Fruit fly (Drosophila melanogaster): Measurements from ENCODE around the gene kirre.
A peak's percentile ranks its signal among the peaks of the same experiment; 100 is the strongest.

The kirre gene

DNA sequence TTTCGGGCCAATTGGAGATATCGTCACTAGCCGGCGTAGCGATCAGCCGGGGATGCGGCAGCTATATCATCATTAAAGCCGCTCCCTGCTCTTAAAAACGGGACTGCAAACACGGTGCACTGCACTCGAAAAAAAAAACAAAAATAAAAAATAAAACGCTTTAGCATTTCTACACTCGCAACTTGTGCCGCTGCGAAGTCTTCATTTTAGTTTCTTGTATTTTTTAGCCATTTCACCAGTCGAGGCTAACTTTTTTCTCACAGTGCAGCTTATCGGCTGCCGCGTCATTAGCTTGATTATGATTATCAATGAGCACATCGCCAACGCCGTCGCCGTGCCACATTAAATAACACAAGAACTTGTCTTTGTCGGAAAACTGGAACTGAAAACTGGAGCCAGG is 345.7 kb downstream of the kirre start (continued):
- TF ChIP-seq eg (GFP tag; IDR thresholded peaks at IDR 0.05), result peak; percentile 53; the same call in 2 of the 3 replicates
- TF ChIP-seq Hr39 (GFP tag; optimal IDR thresholded peaks at IDR 0.05), result peak; percentile 78
- TF ChIP-seq Sox14 (GFP tag; optimal IDR thresholded peaks at IDR 0.05), result peak; percentile 66
- TF ChIP-seq CG32006 (GFP tag; optimal IDR thresholded peaks at IDR 0.05), result peak; percentile 46
- peak; percentile 51 for TF ChIP-seq CG8632 (GFP tag; optimal IDR thresholded peaks at IDR 0.05)
- TF ChIP-seq CG11294 (GFP tag; IDR thresholded peaks at IDR 0.05), result 0 out of 2 replicates have a peak, but pooled peaks have one; percentile 29
- TF ChIP-seq Blimp-1 (GFP tag; optimal IDR thresholded peaks at IDR 0.05), result no peak
- peak; percentile 58 for TF ChIP-seq achi (GFP tag; optimal IDR thresholded peaks at IDR 0.05)

DNA sequence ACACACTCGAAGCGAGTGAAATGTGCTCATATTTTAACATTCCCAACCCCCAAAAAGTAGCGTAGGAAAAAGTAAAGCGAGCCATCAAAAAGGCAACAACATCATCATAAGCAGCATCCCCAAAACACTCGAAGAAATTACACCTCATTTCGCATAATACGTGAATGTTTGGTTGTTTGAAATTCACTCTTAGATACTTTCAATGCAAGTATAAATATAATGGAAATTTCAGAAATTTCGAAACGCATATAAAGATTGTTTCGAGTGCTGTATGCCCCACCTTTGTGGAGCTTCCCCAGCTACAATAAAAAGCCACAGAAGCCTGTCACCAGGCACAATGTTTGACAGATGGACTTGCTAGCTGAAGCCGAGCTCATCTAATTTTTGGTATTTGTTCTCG is 346.9 kb downstream of the kirre start:
- no peak for TF ChIP-seq Smox (GFP tag; optimal IDR thresholded peaks at IDR 0.05)
- TF ChIP-seq CG6792 (GFP tag; optimal IDR thresholded peaks at IDR 0.05), result no peak
- TF ChIP-seq Eip93F (GFP tag; optimal IDR thresholded peaks at IDR 0.05), result no peak
- peak; percentile 75 for TF ChIP-seq Eip78C (GFP tag)
- TF ChIP-seq ss (GFP tag; optimal IDR thresholded peaks at IDR 0.05), result peak in 1 of 2 experiments; percentile 8
- TF ChIP-seq CG1621 (tag; optimal IDR thresholded peaks at IDR 0.05), result no peak
- no peak for TF ChIP-seq CG11762 (GFP tag; optimal IDR thresholded peaks at IDR 0.05; ENCODE audit: insufficient read depth)
- peak; percentile 56 for TF ChIP-seq svp (GFP tag)

DNA sequence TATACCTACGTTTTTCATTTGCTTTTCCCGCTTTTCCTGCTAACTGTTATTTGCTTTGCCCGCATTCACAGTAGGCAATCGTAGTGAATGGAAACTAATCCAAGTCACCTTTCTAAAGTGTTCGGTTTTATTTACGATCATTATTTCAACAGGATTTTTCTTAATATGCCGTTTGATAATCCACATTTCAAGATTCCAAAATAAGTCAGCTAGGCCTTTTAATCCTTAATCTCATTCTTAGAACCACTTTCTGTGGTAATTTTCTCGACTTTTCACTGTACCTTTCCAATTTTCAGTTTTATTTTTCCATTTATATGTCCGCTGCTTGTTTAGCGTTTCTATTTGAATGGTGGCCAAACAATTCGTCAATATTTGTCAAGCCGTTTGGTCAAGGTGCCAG is 350.7 kb downstream of the kirre start:
- TF ChIP-seq CG1621 (tag; optimal IDR thresholded peaks at IDR 0.05) (no peak), Eip78C (GFP tag) (peak; percentile 7)

DNA sequence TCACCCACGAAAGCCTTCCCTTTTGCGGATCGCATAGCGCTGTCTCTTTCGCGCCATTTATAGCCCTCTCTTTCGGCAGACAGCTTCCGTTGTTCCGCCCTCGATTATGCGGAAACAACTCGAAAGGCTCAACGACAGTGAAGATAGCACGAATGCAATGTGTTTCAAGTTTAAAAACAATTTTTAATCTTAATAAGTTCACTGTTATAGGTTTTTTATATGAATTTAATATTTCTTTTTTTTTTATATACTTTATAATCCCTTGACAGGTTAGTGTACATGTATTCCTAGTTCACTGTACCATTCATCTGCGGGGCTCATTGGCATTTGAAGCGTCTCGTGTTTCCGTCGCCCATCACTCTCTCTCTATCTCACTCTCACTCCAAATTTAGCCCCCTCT is 356.1 kb downstream of the kirre start:
- TF ChIP-seq CG10669 (GFP tag; optimal IDR thresholded peaks at IDR 0.05), result no peak
- TF ChIP-seq acj6 (GFP tag; optimal IDR thresholded peaks at IDR 0.05), result no peak
- peak; percentile 50 for TF ChIP-seq Eip78C (GFP tag)
- TF ChIP-seq CG6163 (GFP tag; IDR thresholded peaks at IDR 0.05), result 0 out of 3 replicates have a peak, but pooled peaks have one; percentile 33

DNA sequence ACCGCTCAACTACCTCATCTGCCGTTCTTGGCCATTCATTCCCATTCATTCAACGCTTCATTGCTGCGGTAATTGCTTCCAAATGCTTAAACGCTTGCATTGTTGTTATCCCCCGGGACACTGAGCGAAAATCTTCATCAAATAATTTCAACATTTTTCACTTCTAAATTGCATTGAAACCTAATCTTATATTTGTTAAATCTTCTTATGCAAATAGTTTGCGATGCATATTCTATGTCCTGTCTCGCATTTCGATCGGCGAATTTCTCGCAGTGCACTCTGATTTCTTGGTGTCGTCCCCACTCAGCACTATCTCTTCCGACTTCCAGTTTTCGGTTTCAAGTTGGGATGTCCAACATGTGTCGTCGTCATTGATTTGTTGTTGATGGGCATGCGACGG is 356.8 kb downstream of the kirre start:
- TF ChIP-seq fd59A (GFP tag; optimal IDR thresholded peaks at IDR 0.05) (peak; percentile 83), Sox14 (GFP tag; optimal IDR thresholded peaks at IDR 0.05) (peak; percentile 90), Hr4 (GFP tag; optimal IDR thresholded peaks at IDR 0.05) (peak; percentile 62), CG6792 (GFP tag; optimal IDR thresholded peaks at IDR 0.05) (peak; percentile 90), dac (GFP tag; optimal IDR thresholded peaks at IDR 0.05) (peak; percentile 66), CG11902 (GFP tag; optimal IDR thresholded peaks at IDR 0.05) (peak; percentile 88), CG15336 (GFP tag; IDR thresholded peaks at IDR 0.05) (peak; percentile 69), CG32006 (GFP tag; optimal IDR thresholded peaks at IDR 0.05) (peak; percentile 80), ss (GFP tag; optimal IDR thresholded peaks at IDR 0.05) (peak; percentile 81 to 88), lz (GFP tag; optimal IDR thresholded peaks at IDR 0.05) (peak; percentile 87), Met (GFP tag; optimal IDR thresholded peaks at IDR 0.05) (peak; percentile 89), CG8632 (GFP tag; optimal IDR thresholded peaks at IDR 0.05) (peak; percentile 81), CG6163 (GFP tag; IDR thresholded peaks at IDR 0.05) (peak; percentile 89), svp (GFP tag) (peak; percentile 91), Blimp-1 (GFP tag; optimal IDR thresholded peaks at IDR 0.05) (peak; percentile 67), topi (GFP tag; optimal IDR thresholded peaks at IDR 0.05) (peak; percentile 91), CG9139 (GFP tag; optimal IDR thresholded peaks at IDR 0.05) (peak; percentile 84), CG6854 (GFP tag; optimal IDR thresholded peaks at IDR 0.05) (peak; percentile 84), Smox (GFP tag; optimal IDR thresholded peaks at IDR 0.05) (peak; percentile 85), Eip75B (GFP tag; optimal IDR thresholded peaks at IDR 0.05) (peak; percentile 87), acj6 (GFP tag; optimal IDR thresholded peaks at IDR 0.05) (peak; percentile 89), CG11294 (GFP tag; IDR thresholded peaks at IDR 0.05) (peak; percentile 40; the same call in 1 of the 2 replicates), CG8319 (GFP tag; optimal IDR thresholded peaks at IDR 0.05) (peak; percentile 87), esn (GFP tag; optimal IDR thresholded peaks at IDR 0.05) (peak; percentile 89), eg (GFP tag; IDR thresholded peaks at IDR 0.05) (peak; percentile 73), CG6276 (GFP tag; optimal IDR thresholded peaks at IDR 0.05) (peak; percentile 57), dsx (GFP tag; optimal IDR thresholded peaks at IDR 0.05; ENCODE audit: poor library complexity, severe bottlenecking) (peak; percentile 83), spab (GFP tag; optimal IDR thresholded peaks at IDR 0.05) (peak; percentile 84), pdm3 (GFP tag; optimal IDR thresholded peaks at IDR 0.05) (peak; percentile 90), fd85E (GFP tag; optimal IDR thresholded peaks at IDR 0.05) (peak; percentile 82), achi (GFP tag; optimal IDR thresholded peaks at IDR 0.05) (peak; percentile 85), Eip93F (GFP tag; optimal IDR thresholded peaks at IDR 0.05) (peak; percentile 68), CG8119 (GFP tag; IDR thresholded peaks at IDR 0.05) (peak; percentile 79), CG10669 (GFP tag; optimal IDR thresholded peaks at IDR 0.05) (peak; percentile 90), CG16779 (tag; optimal IDR thresholded peaks at IDR 0.05) (peak; percentile 55), CG10631 (GFP tag; optimal IDR thresholded peaks at IDR 0.05) (peak; percentile 86), CG31627 (GFP tag; optimal IDR thresholded peaks at IDR 0.05) (peak; percentile 89), Eip78C (GFP tag) (peak; percentile 97)

All from whole organism, prepupa.